Fruit fly (Drosophila melanogaster) whole organism, embryonic: ENCODE data around the gene Ppi1.

Experiments
- Bgb ChIP-seq: fragments of 200-800 bp; sonication (Bioruptor generic); IDR thresholded peaks from 2 replicates; pipeline ENCODE4 v1.3.6; 2022; ENCODE audit warnings: missing biosample characterization, missing genetic modification characterization; ENCODE audit not compliant: partially characterized antibody
- Bteb2 ChIP-seq: fragments of 200-800 bp; sonication (Bioruptor generic); optimal IDR thresholded peaks from 2 replicates; lab custom pipeline; 2016; ENCODE audit warnings: missing biosample characterization, missing genetic modification characterization
- CG10959 ChIP-seq: fragments of 200-800 bp; sonication (Bioruptor generic); IDR thresholded peaks from 2 replicates; pipeline ENCODE4 v1.3.6; 2022; ENCODE audit warnings: missing biosample characterization, missing genetic modification characterization
- CG11247 ChIP-seq: fragments of 200-800 bp; sonication (Bioruptor generic); IDR thresholded peaks from 2 replicates; pipeline ENCODE4 v1.3.6; 2022; ENCODE audit warnings: missing biosample characterization, missing genetic modification characterization
- CG11398 ChIP-seq: fragments of 200-800 bp; sonication (Bioruptor generic); optimal IDR thresholded peaks from 2 replicates; lab custom pipeline; 2016; ENCODE audit warnings: missing biosample characterization, missing genetic modification characterization
- CG11456 ChIP-seq: fragments of 200-800 bp; sonication (Bioruptor generic); IDR thresholded peaks from 3 replicates; pipeline ENCODE4 v1.3.6; 2022; ENCODE audit warnings: missing biosample characterization, missing genetic modification characterization
- CG11504 ChIP-seq: fragments of 200-800 bp; sonication (Bioruptor generic); optimal IDR thresholded peaks from 3 replicates; lab custom pipeline; 2019; ENCODE audit warnings: missing biosample characterization, mild to moderate bottlenecking, missing genetic modification characterization, moderate library complexity
- CG12659 ChIP-seq: fragments of 200-800 bp; sonication (Bioruptor generic); optimal IDR thresholded peaks from 3 replicates; lab custom pipeline; 2017; ENCODE audit warnings: mild to moderate bottlenecking, missing biosample characterization, missing genetic modification reagents, missing genetic modification characterization
- CG13296 ChIP-seq: fragments of 200-800 bp; sonication (Bioruptor generic); optimal IDR thresholded peaks from 3 replicates; lab custom pipeline; 2018; ENCODE audit warnings: missing biosample characterization, mild to moderate bottlenecking, missing genetic modification characterization
- CG13775 ChIP-seq: fragments of 200-800 bp; sonication (Bioruptor generic); optimal IDR thresholded peaks from 3 replicates; lab custom pipeline; 2017; ENCODE audit warnings: missing biosample characterization, mild to moderate bottlenecking, missing genetic modification characterization
- CG16779 ChIP-seq: fragments of 200-800 bp; sonication (Bioruptor generic); IDR thresholded peaks from 2 replicates; pipeline ENCODE4 v1.3.6; 2022; ENCODE audit warnings: missing biosample characterization, missing genetic modification characterization
- CG17186 ChIP-seq: fragments of 200-800 bp; sonication (Bioruptor generic); optimal IDR thresholded peaks from 3 replicates; lab custom pipeline; 2017; ENCODE audit warnings: missing biosample characterization, missing genetic modification reagents, missing genetic modification characterization
- CG2202 ChIP-seq: fragments of 200-800 bp; sonication (Bioruptor generic); optimal IDR thresholded peaks from 2 replicates; lab custom pipeline; 2018; ENCODE audit warnings: missing biosample characterization, mild to moderate bottlenecking, missing genetic modification characterization
- CG2678 ChIP-seq: fragments of 200-800 bp; sonication (Bioruptor generic); optimal IDR thresholded peaks from 3 replicates; lab custom pipeline; 2019; ENCODE audit warnings: missing biosample characterization, mild to moderate bottlenecking, missing genetic modification characterization, moderate library complexity
- CG33557 ChIP-seq: fragments of 200-800 bp; sonication (Bioruptor generic); optimal IDR thresholded peaks from 2 replicates; lab custom pipeline; 2019; ENCODE audit warnings: missing biosample characterization, mild to moderate bottlenecking, missing genetic modification characterization, moderate library complexity
- CG3407 ChIP-seq: fragments of 200-800 bp; sonication (Bioruptor generic); optimal IDR thresholded peaks from 2 replicates; lab custom pipeline; 2018; ENCODE audit warnings: missing biosample characterization, mild to moderate bottlenecking, missing genetic modification characterization
- CG3838 ChIP-seq: fragments of 200-800 bp; sonication (Bioruptor generic); optimal IDR thresholded peaks from 3 replicates; lab custom pipeline; 2016; ENCODE audit warnings: missing biosample characterization, missing genetic modification characterization
- CG4282 ChIP-seq: fragments of 200-800 bp; sonication (Bioruptor generic); optimal IDR thresholded peaks from 2 replicates; lab custom pipeline; 2016; ENCODE audit warnings: missing biosample characterization, missing genetic modification characterization
- CG4854 ChIP-seq: fragments of 200-800 bp; sonication (Bioruptor generic); optimal IDR thresholded peaks from 2 replicates; lab custom pipeline; 2016; ENCODE audit warnings: missing biosample characterization, missing genetic modification characterization, inconsistent platforms
- CG5245 ChIP-seq: fragments of 200-800 bp; sonication (Bioruptor generic); optimal IDR thresholded peaks from 3 replicates; lab custom pipeline; 2016; ENCODE audit warnings: missing biosample characterization, missing genetic modification characterization
- CG7745 ChIP-seq: fragments of 200-800 bp; sonication (Bioruptor generic); optimal IDR thresholded peaks from 2 replicates; lab custom pipeline; 2018; ENCODE audit warnings: missing biosample characterization, mild to moderate bottlenecking, missing genetic modification characterization, moderate library complexity
- CG8281 ChIP-seq: fragments of 200-800 bp; sonication (Bioruptor generic); optimal IDR thresholded peaks from 2 replicates; lab custom pipeline; 2018; ENCODE audit warnings: missing biosample characterization, mild to moderate bottlenecking, missing genetic modification characterization, moderate library complexity
- CG9797 ChIP-seq: fragments of 200-800 bp; sonication (Bioruptor generic); optimal IDR thresholded peaks from 3 replicates; lab custom pipeline; 2018; ENCODE audit warnings: missing biosample characterization, mild to moderate bottlenecking, missing genetic modification characterization
- CoRest ChIP-seq: fragments of 200-800 bp; sonication (Bioruptor generic); optimal IDR thresholded peaks from 3 replicates; lab custom pipeline; 2018; ENCODE audit warnings: missing biosample characterization, mild to moderate bottlenecking, missing genetic modification characterization, moderate library complexity
- Fer2 ChIP-seq: fragments of 200-800 bp; sonication (Bioruptor generic); optimal IDR thresholded peaks from 2 replicates; lab custom pipeline; 2018; ENCODE audit warnings: missing biosample characterization, mild to moderate bottlenecking, missing genetic modification characterization, moderate library complexity
- Gug ChIP-seq: fragments of 200-800 bp; sonication (Bioruptor generic); IDR thresholded peaks from 4 replicates; pipeline ENCODE4 v1.3.6; 2022; ENCODE audit warnings: missing biosample characterization, missing genetic modification characterization
- Hand ChIP-seq: fragments of 200-800 bp; sonication (Bioruptor generic); optimal IDR thresholded peaks from 2 replicates; lab custom pipeline; 2017; ENCODE audit warnings: mild to moderate bottlenecking, missing biosample characterization, missing genetic modification reagents, missing genetic modification characterization
- Mad ChIP-seq: fragments of 200-800 bp; sonication (Bioruptor generic); optimal IDR thresholded peaks from 2 replicates; lab custom pipeline; 2016; ENCODE audit warnings: missing biosample characterization, missing genetic modification characterization
- NfI ChIP-seq: fragments of 200-800 bp; sonication (Bioruptor generic); optimal IDR thresholded peaks from 3 replicates; lab custom pipeline; 2018; ENCODE audit warnings: missing biosample characterization, mild to moderate bottlenecking, missing genetic modification characterization, moderate library complexity
- Ravus ChIP-seq: fragments of 200-800 bp; sonication (Bioruptor generic); IDR thresholded peaks from 2 replicates; pipeline ENCODE4 v1.3.6; 2022; ENCODE audit warnings: missing biosample characterization, missing genetic modification characterization
- Rfx ChIP-seq: fragments of 200-800 bp; sonication (Bioruptor generic); IDR thresholded peaks from 2 replicates; pipeline ENCODE4 v1.3.6; 2022; ENCODE audit warnings: missing biosample characterization, missing genetic modification characterization
- Sin3A ChIP-seq: fragments of >200 bp; optimal IDR thresholded peaks from 2 replicates; lab custom pipeline; 2018
- Sox100B ChIP-seq: fragments of 200-800 bp; sonication (Bioruptor generic); optimal IDR thresholded peaks from 3 replicates; lab custom pipeline; 2018; ENCODE audit warnings: missing biosample characterization, mild to moderate bottlenecking, missing genetic modification characterization
- Stat92E ChIP-seq, 3 experiments: fragments of >200 bp in 2 of 3; fragments of 200-800 bp in 1 of 3; sonication (Bioruptor generic) in 1 of 3; optimal IDR thresholded peaks; 2 replicates each; lab custom pipeline; 2017 to 2019; ENCODE audit warnings: missing biosample characterization in 3 of 3, missing genetic modification characterization in 3 of 3, mild to moderate bottlenecking in 1 of 3, moderate library complexity in 1 of 3
- cas ChIP-seq: fragments of 200-800 bp; sonication (Bioruptor generic); IDR thresholded peaks from 2 replicates; pipeline ENCODE4 v1.3.6; 2022; ENCODE audit warnings: missing biosample characterization, missing genetic modification characterization
- cato ChIP-seq: fragments of 200-800 bp; sonication (Bioruptor generic); optimal IDR thresholded peaks from 2 replicates; lab custom pipeline; 2016; ENCODE audit warnings: missing biosample characterization, missing genetic modification characterization, borderline replicate concordance
- chinmo ChIP-seq: fragments of 200-800 bp; sonication (Bioruptor generic); IDR thresholded peaks from 4 replicates; pipeline ENCODE4 v1.3.6; 2022; ENCODE audit warnings: missing biosample characterization, missing genetic modification characterization; ENCODE audit not compliant: partially characterized antibody
- corto ChIP-seq: fragments of 200-800 bp; sonication (Bioruptor generic); optimal IDR thresholded peaks from 2 replicates; lab custom pipeline; 2016; ENCODE audit warnings: missing biosample characterization, mild to moderate bottlenecking, missing genetic modification characterization, moderate library complexity
- dysf ChIP-seq: fragments of 200-800 bp; sonication (Bioruptor generic); IDR thresholded peaks from 3 replicates; pipeline ENCODE4 v1.3.6; 2022; ENCODE audit warnings: missing biosample characterization, missing genetic modification characterization
- exex ChIP-seq: fragments of 200-800 bp; sonication (Bioruptor generic); optimal IDR thresholded peaks from 4 replicates; lab custom pipeline; 2018; ENCODE audit warnings: missing biosample characterization, mild to moderate bottlenecking, missing genetic modification characterization, moderate library complexity
- hb ChIP-seq: fragments of 200-800 bp; sonication (Bioruptor generic); IDR thresholded peaks from 3 replicates; pipeline ENCODE4 v1.3.6; 2022; ENCODE audit warnings: missing biosample characterization, missing genetic modification characterization; ENCODE audit not compliant: partially characterized antibody
- kay ChIP-seq: fragments of 200-800 bp; sonication (Bioruptor generic); optimal IDR thresholded peaks from 2 replicates; lab custom pipeline; 2016; ENCODE audit warnings: missing biosample characterization, missing genetic modification characterization
- lab ChIP-seq: fragments of 200-800 bp; sonication (Bioruptor generic); optimal IDR thresholded peaks from 3 replicates; lab custom pipeline; 2017; ENCODE audit warnings: missing biosample characterization, missing genetic modification characterization, mild to moderate bottlenecking, moderate library complexity, missing genetic modification reagents
- onecut ChIP-seq: fragments of 200-800 bp; sonication (Bioruptor generic); IDR thresholded peaks from 2 replicates; pipeline ENCODE4 v1.3.6; 2022; ENCODE audit warnings: missing biosample characterization, missing genetic modification characterization
- pros ChIP-seq: fragments of 200-800 bp; sonication (Bioruptor generic); optimal IDR thresholded peaks from 3 replicates; lab custom pipeline; 2019; ENCODE audit warnings: missing biosample characterization, mild to moderate bottlenecking, missing genetic modification characterization, moderate library complexity
- scrt ChIP-seq: fragments of 200-800 bp; sonication (Bioruptor generic); optimal IDR thresholded peaks from 2 replicates; lab custom pipeline; 2018; ENCODE audit warnings: missing biosample characterization, mild to moderate bottlenecking, missing genetic modification characterization, moderate library complexity
- sima ChIP-seq: fragments of 200-800 bp; sonication (Bioruptor generic); optimal IDR thresholded peaks from 2 replicates; lab custom pipeline; 2016; ENCODE audit warnings: missing biosample characterization, missing genetic modification characterization
- ssp ChIP-seq: fragments of 200-800 bp; sonication (Bioruptor generic); IDR thresholded peaks from 2 replicates; pipeline ENCODE4 v1.3.6; 2022; ENCODE audit warnings: missing biosample characterization, missing genetic modification characterization
- tgo ChIP-seq: fragments of 200-800 bp; sonication (Bioruptor generic); IDR thresholded peaks from 3 replicates; pipeline ENCODE4 v1.3.6; 2022; ENCODE audit warnings: missing biosample characterization, missing genetic modification characterization
- unpg ChIP-seq: fragments of 200-800 bp; sonication (Bioruptor generic); optimal IDR thresholded peaks from 3 replicates; lab custom pipeline; 2018; ENCODE audit warnings: missing biosample characterization, mild to moderate bottlenecking, missing genetic modification characterization, moderate library complexity

The Ppi1 gene

DNA sequence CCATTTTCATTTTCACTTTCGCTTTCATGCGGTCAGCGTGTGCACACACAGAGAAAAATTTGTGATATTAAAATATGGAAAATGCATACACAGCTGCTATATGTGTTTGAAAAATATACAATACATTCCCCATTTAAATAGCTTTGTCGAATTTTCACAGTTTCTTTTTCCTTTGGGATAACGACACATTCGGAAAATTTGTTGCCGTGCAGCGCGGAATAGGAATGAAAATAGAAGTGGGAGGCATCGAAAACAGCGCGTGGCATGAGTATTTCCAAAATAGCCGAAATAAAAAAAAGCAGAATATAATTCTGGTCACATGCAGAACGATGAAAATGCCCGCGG is 36.2 kb downstream of the Ppi1 start (continued):
- peak; percentile 71 for TF ChIP-seq CG3407 (GFP tag; lab: Kevin White, UChicago)
- peak; percentile 76 for TF ChIP-seq CG3838 (GFP tag; lab: Kevin White, UChicago)
- peak; percentile 69 for TF ChIP-seq Fer2 (tag; lab: Kevin White, UChicago)
- TF ChIP-seq CG12659: peak; percentile 87
- peak; percentile 79 for TF ChIP-seq tgo (GFP tag; lab: Robert Waterston, UW)
- peak; percentile 80 for TF ChIP-seq CG16779 (GFP tag; lab: Robert Waterston, UW)
- no peak for TF ChIP-seq Sin3A
- TF ChIP-seq CG4282 (GFP tag; lab: Kevin White, UChicago): peak; percentile 67
- peak; percentile 58 for TF ChIP-seq cato
- TF ChIP-seq CG10959: peak; percentile 81
- no peak for TF ChIP-seq pros (GFP tag; lab: Kevin White, UChicago)
- TF ChIP-seq Sox100B (GFP tag; lab: Kevin White, UChicago): peak; percentile 69
- TF ChIP-seq CG11456 (GFP tag; lab: Robert Waterston, UW): peak; percentile 90
- TF ChIP-seq lab (GFP tag; lab: Kevin White, UChicago): peak; percentile 92
- peak; percentile 91 for TF ChIP-seq Rfx
- TF ChIP-seq CG2202 (tag; lab: Kevin White, UChicago): peak; percentile 59
- TF ChIP-seq CG17186 (GFP tag; lab: Kevin White, UChicago): peak; percentile 28
- peak; percentile 48 for TF ChIP-seq exex (tag; lab: Kevin White, UChicago)
- TF ChIP-seq CG33557: peak; percentile 38
- no peak for TF ChIP-seq Stat92E (GFP tag; optimal IDR thresholded peaks at IDR 0.05; lab: Kevin White, UChicago)
- peak; percentile 76 for TF ChIP-seq ssp (GFP tag; lab: Robert Waterston, UW)
- TF ChIP-seq CG11398 (GFP tag; lab: Kevin White, UChicago): peak; percentile 73
- peak; percentile 87 for TF ChIP-seq CG11247 (GFP tag; lab: Robert Waterston, UW)
- TF ChIP-seq corto (GFP tag; lab: Kevin White, UChicago): no peak
- TF ChIP-seq CG13775 (GFP tag; lab: Kevin White, UChicago): peak; percentile 65
- TF ChIP-seq hb (GFP tag; lab: Robert Waterston, UW): no peak
- peak; percentile 87 for TF ChIP-seq CoRest (tag; lab: Kevin White, UChicago)
- peak; percentile 78 for TF ChIP-seq Gug
- peak; percentile 86 for TF ChIP-seq CG11504
- TF ChIP-seq unpg (GFP tag; lab: Kevin White, UChicago): peak; percentile 86
- TF ChIP-seq NfI (GFP tag; lab: Kevin White, UChicago): peak; percentile 86
- no peak for TF ChIP-seq CG9797 (GFP tag; lab: Kevin White, UChicago)
- peak; percentile 76 for TF ChIP-seq cas (GFP tag; lab: Robert Waterston, UW)
- peak; percentile 74 for TF ChIP-seq Mad (GFP tag; lab: Kevin White, UChicago)
- TF ChIP-seq CG8281 (tag; lab: Kevin White, UChicago): peak; percentile 41
- TF ChIP-seq scrt (GFP tag; lab: Kevin White, UChicago): peak; percentile 78
- TF ChIP-seq Hand (GFP tag; lab: Kevin White, UChicago): peak; percentile 70
- peak; percentile 90 for TF ChIP-seq CG2678 (tag; lab: Kevin White, UChicago)
- TF ChIP-seq Bteb2 (GFP tag; lab: Kevin White, UChicago): peak; percentile 77
- TF ChIP-seq sima (GFP tag; lab: Kevin White, UChicago): peak; percentile 80
- peak; percentile 74 for TF ChIP-seq CG4854
- peak; percentile 69 for TF ChIP-seq kay
- TF ChIP-seq Ravus (GFP tag; lab: Robert Waterston, UW): peak; percentile 64
- peak; percentile 73 for TF ChIP-seq CG13296 (GFP tag; lab: Kevin White, UChicago)
- TF ChIP-seq CG7745 (tag; lab: Kevin White, UChicago): no peak
- peak; percentile 79 for TF ChIP-seq CG5245 (GFP tag; lab: Kevin White, UChicago)
- TF ChIP-seq dysf (GFP tag; lab: Robert Waterston, UW): peak; percentile 91
- TF ChIP-seq chinmo (GFP tag; lab: Robert Waterston, UW): 0 out of 4 replicates have a peak, but pooled peaks have one; percentile 47
- no peak for TF ChIP-seq Bgb (GFP tag; lab: Robert Waterston, UW)
- peak; percentile 71 for TF ChIP-seq onecut
